Worm (Caenorhabditis elegans): ENCODE results near the gene C18H9.5.
A peak's percentile ranks its signal among the peaks of the same experiment; 100 is the strongest.

DNA sequence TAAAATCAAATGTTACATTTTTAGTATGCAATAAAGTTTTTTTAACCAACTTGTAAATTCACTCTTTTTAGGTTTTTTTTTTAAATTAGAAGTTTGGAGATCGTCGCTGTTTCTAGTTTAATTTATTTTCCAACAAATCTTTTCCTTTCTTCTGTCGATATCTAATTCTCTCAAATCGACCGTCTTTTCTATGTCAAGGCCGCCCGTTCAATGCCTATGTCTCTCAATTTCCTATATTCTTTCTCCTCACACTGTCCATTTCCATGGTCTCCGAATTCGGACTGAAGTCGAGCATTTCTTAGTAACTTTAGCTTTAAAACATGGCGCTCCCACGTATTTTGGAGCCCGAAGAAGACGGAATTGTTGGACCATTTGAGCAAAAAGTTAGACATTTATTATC lies 21.3 kb upstream of the C18H9.5 start, which contains the start of the genes T14B4.5 and T14B4.20:
- TF ChIP-seq nhr-43 (tag; optimal IDR thresholded peaks at IDR 0.05; ENCODE audit: poor library complexity, severe bottlenecking) (no peak), nhr-23 (tag; optimal IDR thresholded peaks at IDR 0.05) (peak; percentile 64)
